Fruit fly (Drosophila melanogaster) whole organism, embryonic: ENCODE results near the gene Slimp.

Experiments
- Bgb ChIP-seq: fragments of 200-800 bp; sonication (Bioruptor generic); IDR thresholded peaks from 2 replicates; pipeline ENCODE4 v1.3.6; 2022; ENCODE audit warnings: missing biosample characterization, missing genetic modification characterization; ENCODE audit not compliant: partially characterized antibody
- CG10209 ChIP-seq: fragments of 200-800 bp; sonication (Bioruptor generic); optimal IDR thresholded peaks from 3 replicates; lab custom pipeline; 2017; ENCODE audit warnings: missing biosample characterization, mild to moderate bottlenecking, missing genetic modification characterization, missing genetic modification reagents
- CG11504 ChIP-seq: fragments of 200-800 bp; sonication (Bioruptor generic); optimal IDR thresholded peaks from 3 replicates; lab custom pipeline; 2019; ENCODE audit warnings: missing biosample characterization, mild to moderate bottlenecking, missing genetic modification characterization, moderate library complexity
- CG12219 ChIP-seq: fragments of 200-800 bp; sonication (Bioruptor generic); optimal IDR thresholded peaks from 3 replicates; lab custom pipeline; 2018; ENCODE audit warnings: missing biosample characterization, mild to moderate bottlenecking, missing genetic modification characterization
- CG1647 ChIP-seq: fragments of 200-800 bp; sonication (Bioruptor generic); optimal IDR thresholded peaks from 3 replicates; lab custom pipeline; 2016; ENCODE audit warnings: missing biosample characterization, missing genetic modification characterization
- CG2120 ChIP-seq: fragments of 200-800 bp; sonication (Bioruptor generic); optimal IDR thresholded peaks from 3 replicates; lab custom pipeline; 2016; ENCODE audit warnings: missing biosample characterization, missing genetic modification characterization
- CG31224 ChIP-seq: fragments of 200-800 bp; sonication (Bioruptor generic); IDR thresholded peaks from 2 replicates; pipeline ENCODE4 v1.3.6; 2022; ENCODE audit warnings: missing biosample characterization, missing genetic modification characterization
- CG34224 ChIP-seq: fragments of 200-800 bp; sonication (Bioruptor generic); IDR thresholded peaks from 3 replicates; pipeline ENCODE4 v1.3.6; 2022; ENCODE audit warnings: missing biosample characterization, missing genetic modification characterization; ENCODE audit not compliant: partially characterized antibody
- CG3838 ChIP-seq: fragments of 200-800 bp; sonication (Bioruptor generic); optimal IDR thresholded peaks from 3 replicates; lab custom pipeline; 2016; ENCODE audit warnings: missing biosample characterization, missing genetic modification characterization
- CG4617 ChIP-seq: fragments of 200-800 bp; sonication (Bioruptor generic); optimal IDR thresholded peaks from 3 replicates; lab custom pipeline; 2016; ENCODE audit warnings: missing biosample characterization, missing genetic modification characterization, borderline replicate concordance
- CG5180 ChIP-seq: fragments of 200-800 bp; sonication (Bioruptor generic); optimal IDR thresholded peaks from 3 replicates; lab custom pipeline; 2017; ENCODE audit warnings: missing biosample characterization, missing genetic modification characterization, mild to moderate bottlenecking, moderate library complexity, missing genetic modification reagents
- CG5245 ChIP-seq: fragments of 200-800 bp; sonication (Bioruptor generic); optimal IDR thresholded peaks from 3 replicates; lab custom pipeline; 2016; ENCODE audit warnings: missing biosample characterization, missing genetic modification characterization
- CG6254 ChIP-seq: fragments of 200-800 bp; sonication (Bioruptor generic); optimal IDR thresholded peaks from 3 replicates; lab custom pipeline; 2017; ENCODE audit warnings: mild to moderate bottlenecking, missing biosample characterization, missing genetic modification reagents, missing genetic modification characterization
- CG6272 ChIP-seq: fragments of 200-800 bp; sonication (Bioruptor generic); IDR thresholded peaks from 2 replicates; pipeline ENCODE4 v1.3.6; 2022; ENCODE audit warnings: missing biosample characterization, missing genetic modification characterization
- CG6683 ChIP-seq: fragments of 200-800 bp; sonication (Bioruptor generic); optimal IDR thresholded peaks from 2 replicates; lab custom pipeline; 2017; ENCODE audit warnings: missing biosample characterization, mild to moderate bottlenecking, missing genetic modification characterization, missing genetic modification reagents
- CG6791 ChIP-seq: fragments of 200-800 bp; sonication (Bioruptor generic); IDR thresholded peaks from 3 replicates; pipeline ENCODE4 v1.3.6; 2022; ENCODE audit warnings: missing biosample characterization, missing genetic modification characterization; ENCODE audit not compliant: partially characterized antibody
- CG7271 ChIP-seq: fragments of 200-800 bp; sonication (Bioruptor generic); optimal IDR thresholded peaks from 2 replicates; lab custom pipeline; 2018; ENCODE audit warnings: missing biosample characterization, mild to moderate bottlenecking, missing genetic modification characterization, moderate library complexity
- CG8290 ChIP-seq, 3 experiments: fragments of 200-800 bp; sonication (Bioruptor generic); optimal IDR thresholded peaks; 2 replicates each; lab custom pipeline; 2016 to 2019; ENCODE audit warnings: missing biosample characterization in 3 of 3, missing genetic modification characterization in 3 of 3, mild to moderate bottlenecking in 2 of 3, moderate library complexity in 1 of 3
- CG9727 ChIP-seq: fragments of 200-800 bp; sonication (Bioruptor generic); optimal IDR thresholded peaks from 3 replicates; lab custom pipeline; 2017; ENCODE audit warnings: missing biosample characterization, mild to moderate bottlenecking, missing genetic modification characterization
- Dip2 ChIP-seq: fragments of 200-800 bp; sonication (Bioruptor generic); IDR thresholded peaks from 2 replicates; pipeline ENCODE4 v1.3.6; 2022; ENCODE audit warnings: missing biosample characterization, missing genetic modification characterization
- Dref ChIP-seq: fragments of 200-800 bp; sonication (Bioruptor generic); IDR thresholded peaks from 2 replicates; pipeline ENCODE4 v1.3.6; 2022; ENCODE audit warnings: missing biosample characterization, missing genetic modification characterization
- E2f1 ChIP-seq: fragments of 200-800 bp; sonication (Bioruptor generic); IDR thresholded peaks from 2 replicates; pipeline ENCODE4 v1.3.6; 2022; ENCODE audit warnings: missing biosample characterization, missing genetic modification characterization
- Elba2 ChIP-seq: fragments of 200-800 bp; sonication (Bioruptor generic); optimal IDR thresholded peaks from 3 replicates; lab custom pipeline; 2016; ENCODE audit warnings: missing biosample characterization, missing genetic modification characterization
- GATAe ChIP-seq: fragments of 200-800 bp; sonication (Bioruptor generic); conservative IDR thresholded peaks from 2 replicates; pipeline ENCODE4 v1.3.6; 2022; ENCODE audit warnings: missing biosample characterization, missing genetic modification characterization
- H2.0 ChIP-seq: fragments of 200-800 bp; sonication (Bioruptor generic); IDR thresholded peaks from 2 replicates; pipeline ENCODE4 v1.3.6; 2022; ENCODE audit warnings: missing biosample characterization, missing genetic modification characterization
- Hr51 ChIP-seq, 2 experiments: fragments of 200-800 bp; sonication (Bioruptor generic); optimal IDR thresholded peaks; 2 replicates in 1 of 2; 3 replicates in 1 of 2; lab custom pipeline; 2016 to 2018; ENCODE audit warnings: missing biosample characterization in 2 of 2, missing genetic modification characterization in 2 of 2, mild to moderate bottlenecking in 1 of 2, moderate library complexity in 1 of 2
- Mad ChIP-seq: fragments of 200-800 bp; sonication (Bioruptor generic); optimal IDR thresholded peaks from 2 replicates; lab custom pipeline; 2016; ENCODE audit warnings: missing biosample characterization, missing genetic modification characterization
- Nf-YC ChIP-seq: fragments of 200-800 bp; optimal IDR thresholded peaks from 3 replicates; lab custom pipeline; 2019; ENCODE audit warnings: missing biosample characterization, mild to moderate bottlenecking, missing genetic modification characterization, moderate library complexity
- Poxn ChIP-seq: fragments of 200-800 bp; sonication (Bioruptor generic); IDR thresholded peaks from 2 replicates; pipeline ENCODE4 v1.3.6; 2022; ENCODE audit warnings: missing biosample characterization, missing genetic modification characterization
- Sin3A ChIP-seq: fragments of >200 bp; optimal IDR thresholded peaks from 2 replicates; lab custom pipeline; 2018
- ara ChIP-seq: fragments of 200-800 bp; sonication (Bioruptor generic); IDR thresholded peaks from 2 replicates; pipeline ENCODE4 v1.3.6; 2022; ENCODE audit warnings: missing biosample characterization, missing genetic modification characterization
- bigmax ChIP-seq: fragments of 200-800 bp; sonication (Bioruptor generic); optimal IDR thresholded peaks from 2 replicates; lab custom pipeline; 2018; ENCODE audit warnings: missing biosample characterization, mild to moderate bottlenecking, missing genetic modification characterization
- dati ChIP-seq: fragments of 200-800 bp; sonication (Bioruptor generic); IDR thresholded peaks from 2 replicates; pipeline ENCODE4 v1.3.6; 2022; ENCODE audit warnings: missing biosample characterization, missing genetic modification characterization
- dmrt99B ChIP-seq: fragments of 200-800 bp; sonication (Bioruptor generic); optimal IDR thresholded peaks from 2 replicates; lab custom pipeline; 2018; ENCODE audit warnings: missing biosample characterization, mild to moderate bottlenecking, missing genetic modification characterization, moderate library complexity
- emc ChIP-seq: fragments of 200-800 bp; sonication (Bioruptor generic); optimal IDR thresholded peaks from 2 replicates; lab custom pipeline; 2016; ENCODE audit warnings: missing biosample characterization, missing genetic modification characterization
- fd64A ChIP-seq: fragments of 200-800 bp; sonication (Bioruptor generic); optimal IDR thresholded peaks from 3 replicates; lab custom pipeline; 2018; ENCODE audit warnings: missing biosample characterization, mild to moderate bottlenecking, missing genetic modification characterization
- fd96Cb ChIP-seq: fragments of 200-800 bp; sonication (Bioruptor generic); optimal IDR thresholded peaks from 2 replicates; lab custom pipeline; 2018; ENCODE audit warnings: missing biosample characterization, mild to moderate bottlenecking, missing genetic modification characterization, moderate library complexity
- gcm2 ChIP-seq: fragments of 200-800 bp; sonication (Bioruptor generic); optimal IDR thresholded peaks from 2 replicates; lab custom pipeline; 2016; ENCODE audit warnings: missing biosample characterization, missing genetic modification characterization
- lab ChIP-seq: fragments of 200-800 bp; sonication (Bioruptor generic); optimal IDR thresholded peaks from 3 replicates; lab custom pipeline; 2017; ENCODE audit warnings: missing biosample characterization, missing genetic modification characterization, mild to moderate bottlenecking, moderate library complexity, missing genetic modification reagents
- nau ChIP-seq: fragments of 200-800 bp; sonication (Bioruptor generic); optimal IDR thresholded peaks from 3 replicates; lab custom pipeline; 2017; ENCODE audit warnings: missing biosample characterization, mild to moderate bottlenecking, missing genetic modification characterization, missing genetic modification reagents
- phol ChIP-seq: fragments of 200-800 bp; sonication (Bioruptor generic); optimal IDR thresholded peaks from 3 replicates; lab custom pipeline; 2018; ENCODE audit warnings: missing biosample characterization, mild to moderate bottlenecking, missing genetic modification characterization, moderate library complexity
- schlank ChIP-seq: fragments of 200-800 bp; sonication (Bioruptor generic); optimal IDR thresholded peaks from 2 replicates; lab custom pipeline; 2018; ENCODE audit warnings: missing biosample characterization, mild to moderate bottlenecking, missing genetic modification characterization
- sd ChIP-seq: fragments of 200-800 bp; sonication (Bioruptor generic); optimal IDR thresholded peaks from 3 replicates; lab custom pipeline; 2018; ENCODE audit warnings: missing biosample characterization, mild to moderate bottlenecking, missing genetic modification characterization, moderate library complexity
- sens ChIP-seq: fragments of 200-800 bp; sonication (Bioruptor generic); peaks from one replicate; lab custom pipeline; 2016; ENCODE audit warnings: missing biosample characterization, missing genetic modification characterization
- shn ChIP-seq: fragments of 200-800 bp; sonication (Bioruptor generic); optimal IDR thresholded peaks from 3 replicates; lab custom pipeline; 2016; ENCODE audit warnings: missing biosample characterization, missing genetic modification characterization
- slou ChIP-seq: fragments of 200-800 bp; sonication (Bioruptor generic); optimal IDR thresholded peaks from 3 replicates; lab custom pipeline; 2016; ENCODE audit warnings: missing biosample characterization, missing genetic modification characterization
- vvl ChIP-seq: fragments of 200-800 bp; sonication (Bioruptor generic); IDR thresholded peaks from 2 replicates; pipeline ENCODE4 v1.3.6; 2022; ENCODE audit warnings: missing biosample characterization, missing genetic modification characterization
- wdn ChIP-seq: fragments of 200-800 bp; sonication (Bioruptor generic); IDR thresholded peaks from 2 replicates; pipeline ENCODE4 v1.3.6; 2022; ENCODE audit warnings: missing biosample characterization, missing genetic modification characterization
- zen ChIP-seq: fragments of 200-800 bp; sonication (Bioruptor generic); optimal IDR thresholded peaks from 3 replicates; lab custom pipeline; 2018; ENCODE audit warnings: missing biosample characterization, mild to moderate bottlenecking, missing genetic modification characterization, moderate library complexity

Gene Slimp

DNA sequence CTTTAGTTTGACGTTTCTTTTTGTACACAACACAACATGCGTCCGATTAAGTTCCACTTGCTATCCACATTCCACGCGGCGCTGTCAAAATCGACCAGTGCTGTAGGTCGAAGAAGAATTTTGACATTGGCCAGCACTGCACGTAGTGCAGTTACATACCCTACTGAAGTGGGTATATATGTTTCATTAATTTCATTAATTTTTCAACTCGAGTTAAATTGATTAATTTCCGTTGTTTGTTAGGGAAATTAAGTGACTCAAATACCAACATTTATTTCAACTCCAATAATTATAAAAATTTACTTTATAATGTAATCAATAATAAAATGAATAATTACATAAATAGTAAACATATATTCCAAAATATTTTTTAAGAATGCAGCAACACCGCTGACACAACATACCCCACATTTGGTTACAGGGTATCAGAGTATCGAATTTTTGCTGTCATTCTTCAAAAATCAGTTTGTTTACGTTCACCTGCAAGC, 39.8 kb downstream of the Slimp start, which contains the start of the genes eIF4EHP and CG18428 (continued):
- TF ChIP-seq Bgb (GFP tag; lab: Robert Waterston, UW) (no peak), CG10209 (GFP tag; lab: Kevin White, UChicago) (peak; percentile 99), CG34224 (GFP tag; lab: Robert Waterston, UW) (no peak), Hr51 (GFP tag; optimal IDR thresholded peaks at IDR 0.05; lab: Kevin White, UChicago) (peak; percentile 90 to 100), Nf-YC (peak; percentile 95), phol (tag; lab: Kevin White, UChicago) (peak; percentile 99), CG1647 (GFP tag; lab: Kevin White, UChicago) (peak; percentile 87), CG2120 (GFP tag; lab: Kevin White, UChicago) (peak; percentile 98), emc (GFP tag; lab: Kevin White, UChicago) (peak; percentile 73), sens (GFP tag; lab: Kevin White, UChicago) (peak; percentile 98), Sin3A (lab: Kevin White, UChicago) (no peak), shn (GFP tag; lab: Kevin White, UChicago) (peak; percentile 67), Dip2 (no peak), gcm2 (GFP tag; lab: Kevin White, UChicago) (peak; percentile 64), CG7271 (tag; lab: Kevin White, UChicago) (peak; percentile 97), dati (GFP tag; lab: Robert Waterston, UW) (no peak), CG5180 (GFP tag; lab: Kevin White, UChicago) (peak; percentile 91), CG3838 (GFP tag; lab: Kevin White, UChicago) (peak; percentile 93), vvl (no peak), CG31224 (no peak), CG5245 (GFP tag; lab: Kevin White, UChicago) (peak; percentile 96), CG8290 (GFP tag; optimal IDR thresholded peaks at IDR 0.05; lab: Kevin White, UChicago) (peak; percentile 98), CG8290 (tag; optimal IDR thresholded peaks at IDR 0.05; lab: Kevin White, UChicago) (peak; percentile 88 to 96), CG4617 (GFP tag; lab: Kevin White, UChicago) (peak; percentile 96), CG12219 (peak; percentile 97), E2f1 (no peak), CG9727 (GFP tag; lab: Kevin White, UChicago) (peak; percentile 100), Poxn (0 out of 2 replicates have a peak, but pooled peaks have one; percentile 97), fd96Cb (peak; percentile 99), CG6791 (GFP tag; lab: Robert Waterston, UW) (no peak), CG11504 (peak; percentile 99), GATAe (GFP tag; lab: Robert Waterston, UW) (0 out of 2 replicates have a peak, but pooled peaks have one; percentile 99), lab (GFP tag; lab: Kevin White, UChicago) (peak; percentile 100), Mad (GFP tag; lab: Kevin White, UChicago) (peak; percentile 84), ara (GFP tag; lab: Robert Waterston, UW) (0 out of 2 replicates have a peak, but pooled peaks have one; percentile 98), bigmax (GFP tag; lab: Kevin White, UChicago) (peak; percentile 67), schlank (tag; lab: Kevin White, UChicago) (peak; percentile 97), dmrt99B (peak; percentile 99), Dref (GFP tag; lab: Robert Waterston, UW) (0 out of 2 replicates have a peak, but pooled peaks have one; percentile 33), Elba2 (GFP tag; lab: Kevin White, UChicago) (peak; percentile 73), H2.0 (GFP tag; lab: Robert Waterston, UW) (no peak; the same call in 1 of the 2 replicates), CG6272 (peak; percentile 98), nau (peak; percentile 96), fd64A (peak; percentile 90), CG6683 (peak; percentile 96), CG6254 (GFP tag; lab: Kevin White, UChicago) (peak; percentile 95), wdn (GFP tag; lab: Robert Waterston, UW) (no peak; the same call in none of the 2 replicates), zen (tag; lab: Kevin White, UChicago) (peak; percentile 99), slou (GFP tag; lab: Kevin White, UChicago) (peak; percentile 97), sd (peak; percentile 99)
